Fruit fly (Drosophila melanogaster) whole organism, adult: ENCODE data around the gene CG32483.

Experiments used
- CG12768 ChIP-seq: fragments of 200-800 bp; sonication (Bioruptor generic); optimal IDR thresholded peaks from 2 replicates; lab custom pipeline; 2017; ENCODE audit warnings: missing biosample characterization, missing genetic modification characterization, mild to moderate bottlenecking, moderate library complexity, missing genetic modification reagents
- CG14711 ChIP-seq: fragments of 200-800 bp; sonication (Bioruptor generic); optimal IDR thresholded peaks from 2 replicates; lab custom pipeline; 2018; ENCODE audit warnings: missing biosample characterization, mild to moderate bottlenecking, missing genetic modification characterization, moderate library complexity
- CG1620 ChIP-seq: fragments of 200-800 bp; sonication (Bioruptor generic); optimal IDR thresholded peaks from 2 replicates; lab custom pipeline; 2016; ENCODE audit warnings: missing biosample characterization, missing genetic modification characterization
- CG7045 ChIP-seq: fragments of 200-800 bp; sonication (Bioruptor generic); optimal IDR thresholded peaks from 2 replicates; lab custom pipeline; 2017; ENCODE audit warnings: missing biosample characterization, mild to moderate bottlenecking, missing genetic modification characterization
- CG7101 ChIP-seq: fragments of 200-800 bp; sonication (Bioruptor generic); optimal IDR thresholded peaks from 2 replicates; lab custom pipeline; 2018; ENCODE audit warnings: missing biosample characterization, mild to moderate bottlenecking, missing genetic modification characterization, moderate library complexity
- Crg-1 ChIP-seq: fragments of 200-800 bp; sonication (Bioruptor generic); optimal IDR thresholded peaks from 2 replicates; lab custom pipeline; 2016; ENCODE audit warnings: missing biosample characterization, missing genetic modification characterization
- Mnt ChIP-seq: fragments of 200-800 bp; sonication (Bioruptor generic); optimal IDR thresholded peaks from 2 replicates; lab custom pipeline; 2016; ENCODE audit warnings: missing biosample characterization, mild to moderate bottlenecking, missing genetic modification characterization
- bab1 ChIP-seq: fragments of 200-800 bp; sonication (Bioruptor generic); optimal IDR thresholded peaks from 3 replicates; lab custom pipeline; 2019; ENCODE audit warnings: missing biosample characterization, mild to moderate bottlenecking, missing genetic modification characterization, moderate library complexity
- cnc ChIP-seq, 2 experiments: fragments of >200 bp; optimal IDR thresholded peaks; 2 replicates each; lab custom pipeline; 2017
- kay ChIP-seq: fragments of 200-800 bp; sonication (Bioruptor generic); peaks from one replicate; lab custom pipeline; 2016; ENCODE audit warnings: missing biosample characterization, missing genetic modification characterization, borderline replicate concordance
- ovo ChIP-seq: fragments of 200-800 bp; sonication (Bioruptor generic); optimal IDR thresholded peaks from 2 replicates; lab custom pipeline; 2016; ENCODE audit warnings: missing biosample characterization, missing genetic modification characterization
- toe ChIP-seq: fragments of 200-800 bp; sonication (Bioruptor generic); optimal IDR thresholded peaks from 2 replicates; lab custom pipeline; 2016; ENCODE audit warnings: missing biosample characterization, missing genetic modification characterization

DNA sequence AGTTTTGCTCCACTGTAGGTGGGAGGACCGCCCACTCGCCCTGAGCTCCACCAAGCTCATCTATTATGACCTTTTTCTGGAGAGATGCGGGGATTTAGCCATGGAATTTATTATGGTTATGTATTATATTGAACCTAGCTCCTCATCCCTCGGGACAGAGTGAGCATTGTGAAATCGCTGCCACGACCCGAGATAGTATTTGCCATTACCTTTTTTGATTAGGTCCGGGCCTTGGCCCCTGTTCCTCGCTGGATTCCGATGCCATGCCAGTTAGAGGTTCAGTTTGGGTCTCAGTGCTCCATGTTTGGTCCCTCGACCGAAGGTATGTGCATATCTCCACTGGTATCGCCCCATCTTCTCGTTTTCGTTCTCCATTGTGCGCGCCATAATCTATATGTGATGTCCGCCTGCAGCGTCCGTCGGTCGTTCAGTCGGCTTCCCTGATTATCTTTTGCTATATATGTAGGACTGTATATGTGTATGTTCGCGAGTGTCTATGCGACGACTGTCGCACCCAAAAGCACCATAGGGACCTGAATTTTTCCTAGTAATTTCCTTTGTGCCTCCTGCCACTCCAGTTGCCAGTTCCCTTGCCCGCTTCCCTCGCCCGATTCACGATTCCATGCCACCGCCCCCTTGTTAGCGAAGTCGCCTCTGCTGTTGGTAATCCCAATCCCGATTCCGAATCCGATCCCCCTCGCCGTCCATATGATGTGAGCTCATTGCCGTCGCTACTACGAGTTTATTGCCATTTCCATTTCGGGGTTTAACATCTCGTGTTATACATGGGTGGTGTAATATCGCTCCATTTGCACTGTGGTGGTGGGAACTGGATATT lies 12.1 kb upstream of the CG32483 start:
- TF ChIP-seq Mnt (GFP tag; lab: Kevin White, UChicago), result no peak
- TF ChIP-seq Crg-1 (GFP tag; lab: Kevin White, UChicago), result no peak
- TF ChIP-seq kay (GFP tag; lab: Kevin White, UChicago), result no peak
- no peak for TF ChIP-seq CG1620 (GFP tag; lab: Kevin White, UChicago)
- no peak for TF ChIP-seq ovo
- TF ChIP-seq bab1 (GFP tag; lab: Kevin White, UChicago), result no peak
- TF ChIP-seq CG14711 (tag; lab: Kevin White, UChicago), result no peak
- TF ChIP-seq CG12768 (GFP tag; lab: Kevin White, UChicago), result no peak
- no peak for TF ChIP-seq CG7045 (GFP tag; lab: Kevin White, UChicago)
- TF ChIP-seq cnc (optimal IDR thresholded peaks at IDR 0.05; lab: Kevin White, UChicago), result no peak
- TF ChIP-seq CG7101 (tag; lab: Kevin White, UChicago), result no peak
- no peak for TF ChIP-seq toe (GFP tag; lab: Kevin White, UChicago)
